Worm (Caenorhabditis elegans) whole organism, mixed stage, embryonic: ENCODE results near the gene brf-1.

ENCODE experiments used
- M03D4.4 ChIP-seq: sonication (generic microtip); optimal IDR thresholded peaks from 2 replicates; lab custom pipeline; 2017; ENCODE audit warnings: mild to moderate bottlenecking, missing genetic modification characterization, missing compliant biosample characterization
- bed-3 ChIP-seq: fragments of 200-800 bp; sonication (Bioruptor generic); optimal IDR thresholded peaks from 3 replicates; lab custom pipeline; 2018; ENCODE audit warnings: mild to moderate bottlenecking, missing genetic modification characterization, moderate library complexity, missing compliant biosample characterization
- blmp-1 ChIP-seq: fragments of 150-350 bp; optimal IDR thresholded peaks from 2 replicates; lab custom pipeline; 2014; ENCODE audit warnings: missing biosample characterization, missing genetic modification characterization
- ceh-39 ChIP-seq: fragments of 150-350 bp; optimal IDR thresholded peaks from 2 replicates; lab custom pipeline; 2014; ENCODE audit warnings: missing biosample characterization, missing genetic modification characterization
- ceh-43 ChIP-seq: fragments of 200-800 bp; sonication (Bioruptor generic); optimal IDR thresholded peaks from 2 replicates; lab custom pipeline; 2018; ENCODE audit warnings: mild to moderate bottlenecking, missing genetic modification characterization, moderate library complexity, missing compliant biosample characterization
- ceh-83 ChIP-seq: fragments of 200-800 bp; sonication (Bioruptor generic); optimal IDR thresholded peaks from 2 replicates; lab custom pipeline; 2018; ENCODE audit warnings: mild to moderate bottlenecking, missing genetic modification characterization, missing compliant biosample characterization
- ces-1 ChIP-seq: fragments of 150-350 bp; optimal IDR thresholded peaks from 2 replicates; lab custom pipeline; 2014; ENCODE audit warnings: missing biosample characterization, missing genetic modification reagents, missing genetic modification characterization
- cnd-1 ChIP-seq: fragments of 200-800 bp; sonication (Bioruptor generic); optimal IDR thresholded peaks from 2 replicates; lab custom pipeline; 2018; ENCODE audit warnings: mild to moderate bottlenecking, missing genetic modification characterization, missing compliant biosample characterization
- elt-1 ChIP-seq: sonication (generic microtip); optimal IDR thresholded peaks from 2 replicates; lab custom pipeline; 2017; ENCODE audit warnings: missing genetic modification characterization, mild to moderate bottlenecking, missing compliant biosample characterization, antibody characterized with exemption, moderate library complexity, borderline replicate concordance; ENCODE audit not compliant: insufficient read depth
- elt-3 ChIP-seq: fragments of 150-350 bp; optimal IDR thresholded peaks from 2 replicates; lab custom pipeline; 2014; ENCODE audit warnings: missing biosample characterization, missing genetic modification characterization
- flh-1 ChIP-seq: fragments of 200-800 bp; sonication (Bioruptor generic); optimal IDR thresholded peaks from 2 replicates; lab custom pipeline; 2018; ENCODE audit warnings: mild to moderate bottlenecking, missing genetic modification characterization, moderate library complexity, missing compliant biosample characterization
- ham-2 ChIP-seq: fragments of 200-800 bp; sonication (Bioruptor generic); optimal IDR thresholded peaks from 2 replicates; lab custom pipeline; 2018; ENCODE audit warnings: mild to moderate bottlenecking, missing genetic modification characterization, missing compliant biosample characterization
- hlh-1 ChIP-seq: fragments of 150-350 bp; optimal IDR thresholded peaks from 2 replicates; lab custom pipeline; 2014; ENCODE audit warnings: missing biosample characterization, missing genetic modification reagents, missing genetic modification characterization
- lin-32 ChIP-seq: fragments of 200-800 bp; sonication (Bioruptor generic); optimal IDR thresholded peaks from 2 replicates; lab custom pipeline; 2018; ENCODE audit warnings: mild to moderate bottlenecking, missing genetic modification characterization, missing compliant biosample characterization
- lsy-2 ChIP-seq: fragments of 150-350 bp; optimal IDR thresholded peaks from 2 replicates; lab custom pipeline; 2014; ENCODE audit warnings: missing biosample characterization, missing genetic modification characterization
- mab-5 ChIP-seq: fragments of 150-350 bp; optimal IDR thresholded peaks from 2 replicates; lab custom pipeline; 2014; ENCODE audit warnings: missing biosample characterization, missing genetic modification characterization
- mep-1 ChIP-seq: fragments of 150-350 bp; optimal IDR thresholded peaks from 2 replicates; lab custom pipeline; 2017; ENCODE audit warnings: missing biosample characterization, missing genetic modification reagents, missing genetic modification characterization, inconsistent platforms
- mls-2 ChIP-seq: sonication (generic microtip); optimal IDR thresholded peaks from 2 replicates; lab custom pipeline; 2016; ENCODE audit warnings: mild to moderate bottlenecking, missing genetic modification characterization, moderate library complexity, missing compliant biosample characterization
- nhr-12 ChIP-seq: fragments of 150-350 bp; optimal IDR thresholded peaks from 2 replicates; lab custom pipeline; 2014; ENCODE audit warnings: missing biosample characterization, missing genetic modification characterization
- nhr-2 ChIP-seq: fragments of 150-350 bp; optimal IDR thresholded peaks from 2 replicates; lab custom pipeline; 2014; ENCODE audit warnings: missing biosample characterization, missing genetic modification characterization
- nhr-237 ChIP-seq: fragments of 150-350 bp; optimal IDR thresholded peaks from 2 replicates; lab custom pipeline; 2014; ENCODE audit warnings: missing biosample characterization, missing genetic modification characterization
- nhr-28 ChIP-seq: fragments of 150-350 bp; optimal IDR thresholded peaks from 2 replicates; lab custom pipeline; 2014; ENCODE audit warnings: missing biosample characterization, missing genetic modification characterization
- nhr-76 ChIP-seq: sonication (generic microtip); optimal IDR thresholded peaks from 2 replicates; lab custom pipeline; 2017; ENCODE audit warnings: missing biosample characterization, missing genetic modification characterization
- pha-4 ChIP-seq: fragments of 150-350 bp; optimal IDR thresholded peaks from 2 replicates; lab custom pipeline; 2018; ENCODE audit warnings: missing biosample characterization, missing genetic modification reagents, missing genetic modification characterization
- sem-2 ChIP-seq: fragments of 200-800 bp; sonication (Bioruptor generic); optimal IDR thresholded peaks from 2 replicates; lab custom pipeline; 2018; ENCODE audit warnings: mild to moderate bottlenecking, missing genetic modification characterization, missing compliant biosample characterization
- snpc-4 ChIP-seq: fragments of 150-350 bp; optimal IDR thresholded peaks from 2 replicates; lab custom pipeline; 2014; ENCODE audit warnings: missing biosample characterization, missing genetic modification characterization
- sptf-1 ChIP-seq: sonication (generic microtip); optimal IDR thresholded peaks from 2 replicates; lab custom pipeline; 2017; ENCODE audit warnings: mild to moderate bottlenecking, missing genetic modification characterization, moderate library complexity, missing compliant biosample characterization
- unc-120 ChIP-seq: sonication (generic microtip); optimal IDR thresholded peaks from 2 replicates; lab custom pipeline; 2017; ENCODE audit warnings: missing genetic modification characterization, missing compliant biosample characterization; ENCODE audit not compliant: poor library complexity, severe bottlenecking
- unc-39 ChIP-seq: fragments of 150-350 bp; optimal IDR thresholded peaks from 2 replicates; lab custom pipeline; 2014; ENCODE audit warnings: missing biosample characterization, missing genetic modification characterization
- zip-8 ChIP-seq: fragments of 150-350 bp; optimal IDR thresholded peaks from 2 replicates; lab custom pipeline; 2014; ENCODE audit warnings: missing biosample characterization, missing genetic modification characterization
- ztf-11 ChIP-seq: fragments of 150-350 bp; optimal IDR thresholded peaks from 2 replicates; lab custom pipeline; 2014; ENCODE audit warnings: missing biosample characterization, missing genetic modification characterization

Gene brf-1

ce11 chrII:7273517-7273916, 32.1 kb upstream of the brf-1 start:
- no peak for TF ChIP-seq ham-2 (GFP tag; lab: Kevin White, UChicago)
- no peak for TF ChIP-seq cnd-1
- TF ChIP-seq nhr-28 (tag; lab: Kevin White, UChicago), result no peak
- TF ChIP-seq unc-39 (tag; lab: Kevin White, UChicago), result no peak
- no peak for TF ChIP-seq ces-1
- no peak for TF ChIP-seq hlh-1 (tag; lab: Kevin White, UChicago)
- TF ChIP-seq ceh-39 (tag; lab: Kevin White, UChicago), result no peak

ce11 chrII:7277257-7277656, 28.4 kb upstream of the brf-1 start:
- TF ChIP-seq zip-8 (tag; lab: Kevin White, UChicago) (no peak), elt-3 (no peak), bed-3 (no peak)
- TF ChIP-seq, all 35 proteins: peak for 0

ce11 chrII:7277925-7278324, 27.7 kb upstream of the brf-1 start:
- TF ChIP-seq nhr-28 (tag; lab: Kevin White, UChicago), result no peak
- TF ChIP-seq nhr-2 (tag; lab: Kevin White, UChicago), result no peak
- no peak for TF ChIP-seq mab-5 (tag; lab: Kevin White, UChicago)
- TF ChIP-seq ceh-83 (GFP tag; lab: Kevin White, UChicago), result no peak
- no peak for TF ChIP-seq bed-3
- TF ChIP-seq pha-4 (tag; lab: Kevin White, UChicago), result no peak
- TF ChIP-seq ces-1, result no peak

ce11 chrII:7279808-7280207, 25.9 kb upstream of the brf-1 start:
- TF ChIP-seq ztf-11 (tag; lab: Kevin White, UChicago), result no peak
- TF ChIP-seq pha-4 (tag; lab: Kevin White, UChicago), result no peak
- no peak for TF ChIP-seq sptf-1
- TF ChIP-seq unc-120 (tag; lab: Kevin White, UChicago), result no peak
- TF ChIP-seq elt-3, result no peak

- no peak for TF ChIP-seq sem-2 (GFP tag; lab: Kevin White, UChicago)
- TF ChIP-seq, all 35 proteins: peak for 0
Observed at ce11 chrII:7280584-7280983, 25.1 kb upstream of the brf-1 start.

ce11 chrII:7283063-7283462, 22.6 kb upstream of the brf-1 start:
- TF ChIP-seq nhr-12 (tag; lab: Kevin White, UChicago) (no peak), flh-1 (GFP tag; lab: Kevin White, UChicago) (no peak), lsy-2 (no peak), lin-32 (GFP tag; lab: Kevin White, UChicago) (no peak), ham-2 (GFP tag; lab: Kevin White, UChicago) (no peak), zip-8 (tag; lab: Kevin White, UChicago) (no peak), cnd-1 (no peak), unc-39 (tag; lab: Kevin White, UChicago) (no peak), M03D4.4 (tag; lab: Kevin White, UChicago) (no peak), blmp-1 (no peak), ces-1 (no peak), mep-1 (tag; lab: Kevin White, UChicago) (no peak), nhr-237 (tag; lab: Kevin White, UChicago) (no peak), mls-2 (tag; lab: Kevin White, UChicago) (no peak), ztf-11 (tag; lab: Kevin White, UChicago) (no peak), elt-3 (no peak), nhr-76 (tag; lab: Kevin White, UChicago) (no peak), snpc-4 (no peak), sptf-1 (no peak)
- TF ChIP-seq, all 35 proteins: peak for 0

- TF ChIP-seq ceh-83 (GFP tag; lab: Kevin White, UChicago) (no peak), sptf-1 (no peak), zip-8 (tag; lab: Kevin White, UChicago) (no peak), nhr-76 (tag; lab: Kevin White, UChicago) (no peak), unc-120 (tag; lab: Kevin White, UChicago) (no peak), elt-1 (no peak), ceh-43 (no peak), mls-2 (tag; lab: Kevin White, UChicago) (no peak)
Observed at ce11 chrII:7287140-7287539, 18.5 kb upstream of the brf-1 start.
